Worm (Caenorhabditis elegans) whole organism, young adult: ENCODE data around the gene srh-217.

Experiments
- B0336.3 ChIP-seq: fragments of 200-800 bp; sonication (Bioruptor generic); IDR thresholded peaks from 2 replicates; pipeline ENCODE4 v1.3.6; 2022; ENCODE audit warnings: missing genetic modification characterization, missing compliant biosample characterization
- D2030.7 ChIP-seq: fragments of 200-800 bp; sonication (Bioruptor generic); IDR thresholded peaks from 2 replicates; pipeline ENCODE4 v1.3.6; 2022; ENCODE audit warnings: missing genetic modification reagents, missing genetic modification characterization, missing compliant biosample characterization
- F22D6.2 ChIP-seq: sonication (generic microtip); optimal IDR thresholded peaks from 2 replicates; lab custom pipeline; 2016; ENCODE audit warnings: mild to moderate bottlenecking, missing genetic modification characterization, missing compliant biosample characterization
- F33H1.4 ChIP-seq: fragments of 200-800 bp; sonication (Bioruptor generic); IDR thresholded peaks from 2 replicates; pipeline ENCODE4 v1.3.6; 2022; ENCODE audit warnings: missing genetic modification reagents, missing genetic modification characterization, missing compliant biosample characterization
- F39B2.1 ChIP-seq: fragments of 200-800 bp; sonication (Bioruptor generic); IDR thresholded peaks from 2 replicates; pipeline ENCODE4 v1.3.6; 2022; ENCODE audit warnings: missing genetic modification reagents, missing genetic modification characterization, missing compliant biosample characterization
- F49E8.2 ChIP-seq: sonication (generic microtip); optimal IDR thresholded peaks from 3 replicates; lab custom pipeline; 2017; ENCODE audit warnings: missing genetic modification characterization, mild to moderate bottlenecking, missing compliant biosample characterization, antibody characterized with exemption, moderate library complexity; ENCODE audit not compliant: insufficient read depth
- K12H6.12 ChIP-seq: fragments of 200-800 bp; sonication (Bioruptor generic); optimal IDR thresholded peaks from 2 replicates; lab custom pipeline; 2018; ENCODE audit warnings: mild to moderate bottlenecking, missing genetic modification characterization, missing compliant biosample characterization
- T07F8.4 ChIP-seq: sonication (generic microtip); optimal IDR thresholded peaks from 2 replicates; lab custom pipeline; 2016; ENCODE audit warnings: mild to moderate bottlenecking, missing genetic modification characterization, moderate library complexity, missing compliant biosample characterization
- Y56A3A.18 ChIP-seq: fragments of 200-800 bp; sonication (Bioruptor generic); IDR thresholded peaks from 2 replicates; pipeline ENCODE4 v1.3.6; 2022; ENCODE audit warnings: missing genetic modification reagents, missing genetic modification characterization, missing compliant biosample characterization
- ZK185.1 ChIP-seq: sonication (generic microtip); optimal IDR thresholded peaks from 2 replicates; lab custom pipeline; 2016; ENCODE audit warnings: mild to moderate bottlenecking, missing genetic modification characterization, missing compliant biosample characterization; ENCODE audit not compliant: poor library complexity, severe bottlenecking
- attf-3 ChIP-seq: fragments of 200-800 bp; sonication (Bioruptor generic); conservative IDR thresholded peaks from 2 replicates; pipeline ENCODE4 v1.3.6; 2022; ENCODE audit warnings: missing genetic modification reagents, missing genetic modification characterization, missing compliant biosample characterization
- bed-1 ChIP-seq: fragments of 200-800 bp; sonication (Bioruptor generic); IDR thresholded peaks from 2 replicates; pipeline ENCODE4 v1.3.6; 2022; ENCODE audit warnings: missing genetic modification reagents, missing genetic modification characterization, missing compliant biosample characterization
- cebp-1 ChIP-seq, 2 experiments: fragments of 200-800 bp in 1 of 2; sonication (Bioruptor generic) in 1 of 2; sonication (generic microtip) in 1 of 2; IDR thresholded peaks in 1 of 2; optimal IDR thresholded peaks in 1 of 2; 2 replicates each; pipeline versions ENCODE4 v1.3.6 to Lab custom; 2017 to 2022; ENCODE audit warnings: missing compliant biosample characterization in 2 of 2, missing genetic modification characterization in 2 of 2, mild to moderate bottlenecking in 1 of 2, missing genetic modification reagents in 1 of 2, moderate library complexity in 1 of 2
- cebp-2 ChIP-seq: fragments of 200-800 bp; sonication (Bioruptor generic); IDR thresholded peaks from 2 replicates; pipeline ENCODE4 v1.3.6; 2022; ENCODE audit warnings: missing genetic modification characterization, missing compliant biosample characterization
- ceh-100 ChIP-seq: fragments of 200-800 bp; sonication (Bioruptor generic); IDR thresholded peaks from 2 replicates; pipeline ENCODE4 v1.3.6; 2022; ENCODE audit warnings: missing genetic modification reagents, missing genetic modification characterization, missing compliant biosample characterization
- ceh-79 ChIP-seq: sonication (generic microtip); optimal IDR thresholded peaks from 2 replicates; lab custom pipeline; 2017; ENCODE audit warnings: mild to moderate bottlenecking, missing genetic modification characterization, missing compliant biosample characterization
- chd-7 ChIP-seq: sonication (generic microtip); optimal IDR thresholded peaks from 2 replicates; lab custom pipeline; 2016; ENCODE audit warnings: mild to moderate bottlenecking, missing genetic modification characterization, moderate library complexity, missing compliant biosample characterization
- dox-1 ChIP-seq: fragments of 200-800 bp; sonication (Bioruptor generic); IDR thresholded peaks from 2 replicates; pipeline ENCODE4 v1.3.6; 2022; ENCODE audit warnings: missing genetic modification reagents, missing genetic modification characterization, missing compliant biosample characterization
- dpff-1 ChIP-seq: sonication (generic microtip); optimal IDR thresholded peaks from 2 replicates; lab custom pipeline; 2017; ENCODE audit warnings: mild to moderate bottlenecking, missing genetic modification characterization, missing compliant biosample characterization
- egl-18 ChIP-seq: fragments of 200-800 bp; sonication (Bioruptor generic); IDR thresholded peaks from 2 replicates; pipeline ENCODE4 v1.3.6; 2022; ENCODE audit warnings: missing genetic modification reagents, missing genetic modification characterization, missing compliant biosample characterization
- egl-44 ChIP-seq: fragments of 200-800 bp; sonication (Bioruptor generic); IDR thresholded peaks from 2 replicates; pipeline ENCODE4 v1.3.6; 2022; ENCODE audit warnings: missing genetic modification reagents, missing genetic modification characterization, missing compliant biosample characterization
- egrh-3 ChIP-seq: fragments of 200-800 bp; sonication (Bioruptor generic); IDR thresholded peaks from 2 replicates; pipeline ENCODE4 v1.3.6; 2022; ENCODE audit warnings: missing genetic modification reagents, missing genetic modification characterization, missing compliant biosample characterization
- ekl-4 ChIP-seq: fragments of 200-800 bp; sonication (Bioruptor generic); IDR thresholded peaks from 2 replicates; pipeline ENCODE4 v1.3.6; 2022; ENCODE audit warnings: missing genetic modification reagents, missing genetic modification characterization, missing compliant biosample characterization
- fkh-3 ChIP-seq: sonication (generic microtip); optimal IDR thresholded peaks from 2 replicates; lab custom pipeline; 2016; ENCODE audit warnings: mild to moderate bottlenecking, missing genetic modification characterization, missing compliant biosample characterization
- hmg-1.2 ChIP-seq: fragments of 200-800 bp; sonication (Bioruptor generic); IDR thresholded peaks from 2 replicates; pipeline ENCODE4 v1.3.6; 2022; ENCODE audit warnings: missing genetic modification reagents, missing genetic modification characterization, missing compliant biosample characterization
- lin-26 ChIP-seq: fragments of 200-800 bp; sonication (Bioruptor generic); IDR thresholded peaks from 2 replicates; pipeline ENCODE4 v1.3.6; 2022; ENCODE audit warnings: missing genetic modification reagents, missing genetic modification characterization, missing compliant biosample characterization
- lsy-27 ChIP-seq: sonication (generic microtip); optimal IDR thresholded peaks from 2 replicates; lab custom pipeline; 2017; ENCODE audit warnings: missing genetic modification characterization, mild to moderate bottlenecking, missing compliant biosample characterization, antibody characterized with exemption, missing genotype, borderline replicate concordance; ENCODE audit not compliant: insufficient read depth
- mcd-1 ChIP-seq: fragments of 200-800 bp; sonication (Bioruptor generic); IDR thresholded peaks from 2 replicates; pipeline ENCODE4 v1.3.6; 2022; ENCODE audit warnings: missing genetic modification reagents, missing genetic modification characterization, missing compliant biosample characterization
- mel-28 ChIP-seq: sonication (generic microtip); optimal IDR thresholded peaks from 2 replicates; lab custom pipeline; 2016; ENCODE audit warnings: borderline replicate concordance, mild to moderate bottlenecking, missing genetic modification characterization, missing compliant biosample characterization
- mes-4 ChIP-seq: sonication (generic microtip); optimal IDR thresholded peaks from 2 replicates; lab custom pipeline; 2016; ENCODE audit warnings: missing genotype, missing genetic modification characterization, missing compliant biosample characterization
- nfya-2 ChIP-seq: fragments of 200-800 bp; sonication (Bioruptor generic); IDR thresholded peaks from 2 replicates; pipeline ENCODE4 v1.3.6; 2022; ENCODE audit warnings: missing genetic modification reagents, missing genetic modification characterization, missing compliant biosample characterization
- nfyb-1 ChIP-seq: fragments of 200-800 bp; sonication (Bioruptor generic); IDR thresholded peaks from 2 replicates; pipeline ENCODE4 v1.3.6; 2022; ENCODE audit warnings: missing genetic modification reagents, missing genetic modification characterization, missing compliant biosample characterization
- nhr-27 ChIP-seq: fragments of 200-800 bp; sonication (Bioruptor generic); optimal IDR thresholded peaks from 2 replicates; lab custom pipeline; 2018; ENCODE audit warnings: mild to moderate bottlenecking, missing genetic modification characterization, moderate library complexity, missing compliant biosample characterization
- rpc-1 ChIP-seq, 2 experiments: fragments of 150-350 bp in 1 of 2; sonication (generic microtip) in 1 of 2; optimal IDR thresholded peaks; 2 replicates each; lab custom pipeline; 2014 to 2018; ENCODE audit warnings: missing biosample characterization in 1 of 2, missing genetic modification characterization in 1 of 2, missing genetic modification reagents in 1 of 2, missing genotype in 1 of 2
- zfh-2 ChIP-seq: fragments of 200-800 bp; sonication (Bioruptor generic); conservative IDR thresholded peaks from 2 replicates; pipeline ENCODE4 v1.3.6; 2022; ENCODE audit warnings: missing genetic modification reagents, missing genetic modification characterization, missing compliant biosample characterization
- zim-3 ChIP-seq: sonication (generic microtip); optimal IDR thresholded peaks from 2 replicates; lab custom pipeline; 2017; ENCODE audit warnings: mild to moderate bottlenecking, missing genetic modification characterization, moderate library complexity, missing compliant biosample characterization
- ztf-18 ChIP-seq: sonication (generic microtip); optimal IDR thresholded peaks from 2 replicates; lab custom pipeline; 2016; ENCODE audit warnings: missing genotype, mild to moderate bottlenecking, missing genetic modification characterization, missing compliant biosample characterization
- ztf-22 ChIP-seq: fragments of 200-800 bp; sonication (Bioruptor generic); optimal IDR thresholded peaks from 2 replicates; lab custom pipeline; 2018; ENCODE audit warnings: mild to moderate bottlenecking, missing genetic modification characterization, moderate library complexity, missing compliant biosample characterization
- ztf-25 ChIP-seq: fragments of 200-800 bp; sonication (Bioruptor generic); IDR thresholded peaks from 2 replicates; pipeline ENCODE4 v1.3.6; 2022; ENCODE audit warnings: missing genetic modification reagents, missing genetic modification characterization, missing compliant biosample characterization
- ztf-28 ChIP-seq: fragments of 200-800 bp; sonication (Bioruptor generic); IDR thresholded peaks from 2 replicates; pipeline ENCODE4 v1.3.6; 2022; ENCODE audit warnings: missing genetic modification reagents, missing genetic modification characterization, missing compliant biosample characterization
- ztf-6 ChIP-seq: fragments of 200-800 bp; sonication (Bioruptor generic); IDR thresholded peaks from 2 replicates; pipeline ENCODE4 v1.3.6; 2022; ENCODE audit warnings: missing genetic modification reagents, missing genetic modification characterization, missing compliant biosample characterization

srh-217 gene

DNA sequence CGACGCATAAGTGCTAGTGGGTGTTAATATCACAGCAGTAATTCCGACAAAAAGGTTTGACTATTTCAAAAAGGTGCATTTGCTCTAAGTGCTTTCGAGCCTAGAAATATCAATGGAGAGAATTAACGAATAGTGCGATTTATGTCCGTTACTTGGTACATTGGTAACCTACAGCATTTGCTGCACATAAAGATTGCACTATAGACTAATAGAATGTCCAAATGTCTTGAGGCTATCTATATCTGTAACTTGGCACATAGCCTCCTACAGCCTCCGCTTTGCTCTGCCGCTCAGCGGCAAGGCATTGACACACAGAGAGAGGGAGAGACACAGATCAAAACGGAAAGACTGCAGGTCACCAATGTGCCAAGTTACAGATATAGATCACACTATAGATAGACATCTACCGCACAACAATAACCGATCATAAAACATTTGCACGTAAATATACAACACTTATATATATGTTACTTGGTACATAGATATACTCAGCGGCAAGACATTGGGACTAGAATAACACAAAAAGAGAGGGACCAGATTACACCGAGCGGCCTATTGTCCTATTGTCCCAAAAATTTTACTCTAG is at the start of gene srh-217, which contains the start of gene Y113G7B.28:
Gene srh-217 (minus strand): TSS at position 101 of the 586 bp plus-strand sequence.
Gene Y113G7B.28 (plus strand): TSS at position 536 of the 586 bp plus-strand sequence.
- TF ChIP-seq ztf-25 (GFP tag; lab: Robert Waterston, UW): no peak
- no peak for TF ChIP-seq lsy-27 (tag; lab: Kevin White, UChicago)
- TF ChIP-seq dox-1 (GFP tag; lab: Robert Waterston, UW): no peak
- no peak for TF ChIP-seq nfyb-1 (GFP tag; lab: Robert Waterston, UW)
- TF ChIP-seq F22D6.2 (tag; lab: Kevin White, UChicago): no peak
- TF ChIP-seq Y56A3A.18 (GFP tag; lab: Robert Waterston, UW): no peak
- TF ChIP-seq ztf-22 (GFP tag; lab: Kevin White, UChicago): no peak
- no peak for TF ChIP-seq B0336.3
- TF ChIP-seq F33H1.4 (GFP tag; lab: Robert Waterston, UW): no peak
- TF ChIP-seq mcd-1 (GFP tag; lab: Robert Waterston, UW): no peak
- no peak for TF ChIP-seq cebp-2 (GFP tag; lab: Robert Waterston, UW)
- no peak for TF ChIP-seq ceh-100 (GFP tag; lab: Robert Waterston, UW)
- TF ChIP-seq K12H6.12: no peak
- TF ChIP-seq mel-28: no peak
- no peak for TF ChIP-seq F49E8.2 (tag; lab: Kevin White, UChicago)
- no peak for TF ChIP-seq D2030.7
- TF ChIP-seq ztf-6: no peak
- TF ChIP-seq ZK185.1 (tag; lab: Kevin White, UChicago): no peak

- TF ChIP-seq T07F8.4 (tag; lab: Kevin White, UChicago) (no peak), B0336.3 (0 out of 2 replicates have a peak, but pooled peaks have one; percentile 19), nhr-27 (tag; lab: Kevin White, UChicago) (no peak), fkh-3 (tag; lab: Kevin White, UChicago) (peak; percentile 62), dpff-1 (no peak), F39B2.1 (no peak), ztf-28 (GFP tag; lab: Robert Waterston, UW) (0 out of 2 replicates have a peak, but pooled peaks have one; percentile 44), lin-26 (GFP tag; lab: Robert Waterston, UW) (0 out of 2 replicates have a peak, but pooled peaks have one; percentile 18), mes-4 (tag; lab: Kevin White, UChicago) (no peak), zfh-2 (GFP tag; lab: Robert Waterston, UW) (peak; percentile 83), nfyb-1 (GFP tag; lab: Robert Waterston, UW) (0 out of 2 replicates have a peak, but pooled peaks have one; percentile 18), attf-3 (GFP tag; lab: Robert Waterston, UW) (no peak), egrh-3 (GFP tag; lab: Robert Waterston, UW) (peak; percentile 90), chd-7 (peak; percentile 6), egl-44 (GFP tag; lab: Robert Waterston, UW) (no peak)
These were observed 46.0 kb upstream of the srh-217 start for ce11 chrV:20241243-20241862.

ce11 chrV:20237429-20237828 is 42.1 kb upstream of the srh-217 start, which contains the start of gene sld-5:
Gene sld-5 (minus strand): TSS chrV:20237745.
- TF ChIP-seq ekl-4 (GFP tag; lab: Robert Waterston, UW) (no peak), ceh-79 (tag; lab: Kevin White, UChicago) (no peak), rpc-1 (optimal IDR thresholded peaks at IDR 0.05; lab: Kevin White, UChicago) (no peak), rpc-1 (tag; optimal IDR thresholded peaks at IDR 0.05; lab: Kevin White, UChicago) (no peak), hmg-1.2 (GFP tag; lab: Robert Waterston, UW) (no peak), fkh-3 (tag; lab: Kevin White, UChicago) (no peak), nfya-2 (GFP tag; lab: Robert Waterston, UW) (no peak), egrh-3 (GFP tag; lab: Robert Waterston, UW) (no peak), zim-3 (tag; lab: Kevin White, UChicago) (no peak), egl-18 (no peak), ztf-18 (tag; lab: Kevin White, UChicago) (no peak), bed-1 (GFP tag; lab: Robert Waterston, UW) (no peak), cebp-1 (GFP tag; IDR thresholded peaks at IDR 0.05; lab: Robert Waterston, UW) (no peak), cebp-1 (tag; optimal IDR thresholded peaks at IDR 0.05; lab: Kevin White, UChicago) (no peak)
- TF ChIP-seq, all 124 proteins: peak for 0
